Worm (Caenorhabditis elegans): ENCODE measurements around the gene srw-48.

DNA sequence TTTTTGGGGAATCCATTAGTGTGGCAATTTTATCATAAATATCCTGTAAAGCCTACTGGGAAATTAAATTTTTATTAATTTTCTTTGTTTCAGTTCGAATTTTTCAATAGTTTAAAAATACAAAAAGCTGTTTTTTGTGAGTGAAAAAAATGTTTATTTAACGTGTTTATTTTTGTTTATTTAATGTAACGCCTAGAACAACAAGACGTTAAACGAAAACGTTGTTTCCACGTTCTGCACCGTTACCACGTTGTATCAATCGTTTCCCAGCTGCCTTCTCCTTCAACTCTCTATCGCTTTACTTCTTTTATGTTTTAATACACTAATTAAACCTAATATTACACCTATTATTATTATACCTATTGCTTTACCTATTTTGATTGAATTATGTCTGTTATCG is 26.9 kb downstream of the srw-48 start, which contains the start of gene T08G3.13:
- TF ChIP-seq ces-1 (GFP tag; optimal IDR thresholded peaks at IDR 0.05) (no peak), lsy-2 (tag; optimal IDR thresholded peaks at IDR 0.05) (no peak), nhr-12 (tag; optimal IDR thresholded peaks at IDR 0.05) (no peak), nhr-237 (tag; optimal IDR thresholded peaks at IDR 0.05) (no peak), hlh-1 (tag; optimal IDR thresholded peaks at IDR 0.05) (no peak), lin-13 (tag; optimal IDR thresholded peaks at IDR 0.05) (no peak), sptf-1 (tag; optimal IDR thresholded peaks at IDR 0.05) (no peak), nhr-76 (tag; optimal IDR thresholded peaks at IDR 0.05) (no peak), unc-62 (GFP tag; optimal IDR thresholded peaks at IDR 0.05) (no peak), zip-8 (tag; optimal IDR thresholded peaks at IDR 0.05) (no peak)

All from whole organism, mixed stage, embryonic.